Worm (Caenorhabditis elegans): ENCODE data around the gene chdh-1.

The chdh-1 gene

DNA sequence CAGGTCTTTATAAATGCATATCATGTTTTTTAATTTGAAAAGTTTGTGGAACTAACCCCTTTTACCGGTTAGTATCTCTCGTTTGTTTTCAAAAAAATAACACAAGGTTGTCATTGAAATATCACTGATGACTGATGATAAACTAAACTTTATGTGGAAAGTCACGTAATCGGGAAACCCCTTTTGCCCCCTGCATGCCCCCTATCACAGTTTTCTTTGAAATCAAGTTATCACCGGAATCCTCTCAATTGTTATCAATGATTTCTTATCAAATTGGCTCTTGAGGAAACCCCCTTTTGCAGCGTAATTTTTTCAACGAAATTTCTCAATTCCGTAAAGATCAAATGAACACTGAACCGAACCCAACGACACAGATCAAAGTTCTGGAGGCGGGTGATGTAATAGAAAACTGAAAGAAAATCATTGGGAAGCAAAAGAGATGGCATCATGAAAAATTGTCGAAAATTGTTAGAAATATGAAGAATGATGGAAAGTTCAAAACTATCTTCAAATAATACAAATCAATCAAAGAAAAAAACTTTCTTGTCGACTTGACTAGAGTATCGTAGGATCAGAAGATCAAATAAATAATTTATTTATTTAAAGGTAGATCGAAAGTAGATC lies 41.7 kb upstream of the chdh-1 start (continued):
- TF ChIP-seq mdt-29 (GFP tag; IDR thresholded peaks at IDR 0.05) (peak; percentile 62; the same call in 1 of the 2 replicates), lir-3 (tag; optimal IDR thresholded peaks at IDR 0.05) (no peak), hlh-30 (tag; optimal IDR thresholded peaks at IDR 0.05; ENCODE audit: insufficient read depth) (peak; percentile 67), madf-9 (GFP tag; conservative IDR thresholded peaks at IDR 0.05) (0 out of 2 replicates have a peak, but pooled peaks have one; percentile 27), vab-7 (GFP tag; IDR thresholded peaks at IDR 0.05) (no peak), dpl-1 (GFP tag; optimal IDR thresholded peaks at IDR 0.05) (no peak), fos-1 (tag; optimal IDR thresholded peaks at IDR 0.05) (no peak), php-3 (GFP tag; IDR thresholded peaks at IDR 0.05) (no peak), unc-130 (GFP tag; optimal IDR thresholded peaks at IDR 0.05) (no peak), snpc-1.2 (GFP tag; IDR thresholded peaks at IDR 0.05) (no peak), hlh-11 (tag; optimal IDR thresholded peaks at IDR 0.05) (peak; percentile 87), lin-13 (GFP tag; optimal IDR thresholded peaks at IDR 0.05) (no peak), F44E2.7 (GFP tag; IDR thresholded peaks at IDR 0.05) (no peak), egl-43 (GFP tag; IDR thresholded peaks at IDR 0.05) (no peak), nhr-25 (tag; optimal IDR thresholded peaks at IDR 0.05; ENCODE audit: borderline replicate concordance, insufficient read depth) (no peak), nhr-76 (tag; optimal IDR thresholded peaks at IDR 0.05) (no peak), ceh-82 (tag; optimal IDR thresholded peaks at IDR 0.05) (no peak), skn-1 (tag; optimal IDR thresholded peaks at IDR 0.05) (no peak), ama-1 (optimal IDR thresholded peaks at IDR 0.05) (no peak), unc-62 (GFP tag; optimal IDR thresholded peaks at IDR 0.05 in 1 of 2) (no peak), unc-62 (tag; optimal IDR thresholded peaks at IDR 0.05) (no peak), nhr-48 (tag; optimal IDR thresholded peaks at IDR 0.05) (peak; percentile 94), nhr-111 (GFP tag; optimal IDR thresholded peaks at IDR 0.05) (no peak), lin-38 (GFP tag; IDR thresholded peaks at IDR 0.05) (no peak), ceh-62 (tag; optimal IDR thresholded peaks at IDR 0.05) (no peak), Y105C5A.15 (GFP tag; IDR thresholded peaks at IDR 0.05) (no peak), Y75B8A.6 (GFP tag; IDR thresholded peaks at IDR 0.05) (no peak), F49E8.2 (tag; optimal IDR thresholded peaks at IDR 0.05; ENCODE audit: borderline replicate concordance) (no peak), spr-1 (tag; optimal IDR thresholded peaks at IDR 0.05) (no peak), dmd-6 (GFP tag; IDR thresholded peaks at IDR 0.05) (peak; percentile 98), ceh-32 (tag; optimal IDR thresholded peaks at IDR 0.05; ENCODE audit: poor library complexity) (no peak), dve-1 (tag; optimal IDR thresholded peaks at IDR 0.05; ENCODE audit: insufficient read depth) (peak; percentile 75), ceh-28 (tag; optimal IDR thresholded peaks at IDR 0.05) (no peak), egl-27 (tag; optimal IDR thresholded peaks at IDR 0.05) (no peak), ZK337.2 (GFP tag; IDR thresholded peaks at IDR 0.05) (no peak), zfp-2 (tag; optimal IDR thresholded peaks at IDR 0.05) (no peak), zip-2 (tag; optimal IDR thresholded peaks at IDR 0.05) (no peak), ZK546.5 (tag; optimal IDR thresholded peaks at IDR 0.05) (no peak), tra-1 (GFP tag; IDR thresholded peaks at IDR 0.05) (peak; percentile 84), R02D3.7 (tag; optimal IDR thresholded peaks at IDR 0.05) (no peak), madf-5 (GFP tag; IDR thresholded peaks at IDR 0.05) (no peak), lin-29 (GFP tag; IDR thresholded peaks at IDR 0.05) (no peak), cey-2 (tag; optimal IDR thresholded peaks at IDR 0.05; ENCODE audit: borderline replicate concordance, insufficient read depth) (no peak), daf-8 (GFP tag; IDR thresholded peaks at IDR 0.05) (no peak), lsy-2 (tag; optimal IDR thresholded peaks at IDR 0.05) (peak in 1 of 2 experiments; percentile 42), ctbp-1 (GFP tag; IDR thresholded peaks at IDR 0.05) (no peak), F26F4.8 (GFP tag; conservative IDR thresholded peaks at IDR 0.05) (no peak), hif-1 (tag; optimal IDR thresholded peaks at IDR 0.05) (peak; percentile 62 to 96), D1046.2 (GFP tag; IDR thresholded peaks at IDR 0.05) (no peak), lim-7 (GFP tag; IDR thresholded peaks at IDR 0.05) (no peak), nhr-10 (tag; optimal IDR thresholded peaks at IDR 0.05) (peak; percentile 39)

Measured in whole organism, L4 larva.